Worm (Caenorhabditis elegans) whole organism, mixed stage, embryonic: ENCODE results near the gene C49C8.6.
A peak's percentile ranks its signal among the peaks of the same experiment; 100 is the strongest.

Experiments
- bed-3 ChIP-seq: fragments of 200-800 bp; sonication (Bioruptor generic); optimal IDR thresholded peaks from 3 replicates; lab custom pipeline; 2018; ENCODE audit warnings: mild to moderate bottlenecking, missing genetic modification characterization, moderate library complexity, missing compliant biosample characterization
- blmp-1 ChIP-seq: fragments of 150-350 bp; optimal IDR thresholded peaks from 2 replicates; lab custom pipeline; 2014; ENCODE audit warnings: missing biosample characterization, missing genetic modification characterization
- ces-1 ChIP-seq: fragments of 150-350 bp; optimal IDR thresholded peaks from 2 replicates; lab custom pipeline; 2014; ENCODE audit warnings: missing biosample characterization, missing genetic modification reagents, missing genetic modification characterization
- lin-13 ChIP-seq: fragments of 150-350 bp; optimal IDR thresholded peaks from 2 replicates; lab custom pipeline; 2014; ENCODE audit warnings: missing biosample characterization, missing genetic modification characterization
- lsy-2 ChIP-seq: fragments of 150-350 bp; optimal IDR thresholded peaks from 2 replicates; lab custom pipeline; 2014; ENCODE audit warnings: missing biosample characterization, missing genetic modification characterization
- mab-5 ChIP-seq: fragments of 150-350 bp; optimal IDR thresholded peaks from 2 replicates; lab custom pipeline; 2014; ENCODE audit warnings: missing biosample characterization, missing genetic modification characterization
- mep-1 ChIP-seq: fragments of 150-350 bp; optimal IDR thresholded peaks from 2 replicates; lab custom pipeline; 2017; ENCODE audit warnings: missing biosample characterization, missing genetic modification reagents, missing genetic modification characterization, inconsistent platforms
- nhr-12 ChIP-seq: fragments of 150-350 bp; optimal IDR thresholded peaks from 2 replicates; lab custom pipeline; 2014; ENCODE audit warnings: missing biosample characterization, missing genetic modification characterization
- nhr-28 ChIP-seq: fragments of 150-350 bp; optimal IDR thresholded peaks from 2 replicates; lab custom pipeline; 2014; ENCODE audit warnings: missing biosample characterization, missing genetic modification characterization
- snpc-4 ChIP-seq: fragments of 150-350 bp; optimal IDR thresholded peaks from 2 replicates; lab custom pipeline; 2014; ENCODE audit warnings: missing biosample characterization, missing genetic modification characterization
- tbx-8 ChIP-seq: fragments of 200-800 bp; sonication (Bioruptor generic); optimal IDR thresholded peaks from 2 replicates; lab custom pipeline; 2018; ENCODE audit warnings: mild to moderate bottlenecking, missing genetic modification characterization, moderate library complexity, missing compliant biosample characterization
- unc-62 ChIP-seq: fragments of 150-350 bp; optimal IDR thresholded peaks from 2 replicates; lab custom pipeline; 2014; ENCODE audit warnings: missing biosample characterization, missing genetic modification reagents, missing genetic modification characterization
- zip-8 ChIP-seq: fragments of 150-350 bp; optimal IDR thresholded peaks from 2 replicates; lab custom pipeline; 2014; ENCODE audit warnings: missing biosample characterization, missing genetic modification characterization
- ztf-11 ChIP-seq: fragments of 150-350 bp; optimal IDR thresholded peaks from 2 replicates; lab custom pipeline; 2014; ENCODE audit warnings: missing biosample characterization, missing genetic modification characterization

DNA sequence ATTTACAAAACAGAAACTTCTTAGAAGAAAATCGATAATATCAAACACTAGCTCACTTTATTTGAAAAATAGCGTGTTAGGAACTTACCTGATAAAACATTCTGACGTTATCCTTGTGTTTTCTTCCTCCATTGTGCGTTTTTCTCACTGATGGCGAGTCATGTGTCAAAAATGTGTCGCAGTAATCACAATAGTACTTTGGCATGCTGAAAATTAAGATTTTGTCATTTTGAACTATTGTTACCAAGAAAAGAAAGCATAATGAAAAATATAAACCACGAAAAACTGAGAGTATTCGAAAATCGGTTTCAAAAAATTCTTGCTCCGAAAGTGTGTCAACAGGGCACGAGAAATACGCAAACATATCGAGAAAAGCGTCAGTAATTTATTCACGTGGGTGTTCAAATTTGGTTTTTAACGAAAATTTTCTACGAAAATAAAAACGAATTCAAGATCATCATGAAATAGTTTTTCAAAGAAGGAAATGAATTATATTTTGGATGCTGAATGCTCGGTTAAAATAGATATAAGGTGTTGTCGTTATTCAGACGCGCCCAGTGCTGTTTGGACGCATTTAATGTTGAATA lies 29.7 kb upstream of the C49C8.6 start, which contains the start of gene snrp-3:
- no peak for TF ChIP-seq tbx-8 (GFP tag; lab: Kevin White, UChicago)
- TF ChIP-seq bed-3 (GFP tag; lab: Kevin White, UChicago) = no peak
- no peak for TF ChIP-seq nhr-12 (tag; lab: Kevin White, UChicago)
- peak; percentile 11 for TF ChIP-seq unc-62
- peak; percentile 72 for TF ChIP-seq lsy-2 (tag; lab: Kevin White, UChicago)
- TF ChIP-seq ztf-11 = no peak
- peak; percentile 41 for TF ChIP-seq lin-13 (tag; lab: Kevin White, UChicago)
- no peak for TF ChIP-seq blmp-1 (tag; lab: Kevin White, UChicago)
- no peak for TF ChIP-seq snpc-4 (tag; lab: Kevin White, UChicago)
- no peak for TF ChIP-seq zip-8 (tag; lab: Kevin White, UChicago)
- TF ChIP-seq ces-1 = peak; percentile 71
- TF ChIP-seq mab-5 (tag; lab: Kevin White, UChicago) = no peak
- TF ChIP-seq mep-1 (tag; lab: Kevin White, UChicago) = peak; percentile 79
- no peak for TF ChIP-seq nhr-28 (tag; lab: Kevin White, UChicago)
